ENCODE assay signal across 4 worm cellular contexts in the genomic region with DNA sequence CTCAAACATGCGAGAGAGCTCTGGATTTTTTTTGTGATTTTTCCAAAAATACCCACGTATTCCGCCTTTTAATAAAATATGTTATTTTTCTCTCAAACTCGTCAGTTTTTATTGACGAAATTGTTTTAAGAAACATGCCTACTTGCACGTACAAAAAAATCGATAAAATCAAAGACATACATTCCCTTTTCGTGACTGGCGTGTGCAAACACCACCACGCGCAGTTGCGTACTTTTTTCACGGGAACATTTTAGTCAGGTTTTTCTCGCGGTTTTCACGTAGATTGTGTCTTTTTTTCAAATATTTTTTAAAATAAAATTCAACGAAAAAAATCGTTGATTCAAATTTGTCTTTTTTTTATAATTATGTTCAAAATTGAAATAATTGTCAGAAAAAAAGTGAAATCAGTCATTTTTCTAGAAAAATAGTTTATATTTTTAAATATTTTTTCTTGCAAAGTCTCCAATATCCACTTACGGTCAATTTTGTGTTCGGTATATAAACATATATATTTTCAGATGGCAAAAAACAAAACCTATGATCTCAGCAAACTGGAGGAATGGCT.
TF ChIP-seq lines count a peak whose summit lies in the region.

A gene (plus strand): TSS at position 515 of the 565 bp plus-strand sequence.

TF ChIP-seq in whole organism, L2 larva, 48 proteins besides CTCF, POLR2A, EP300 and RAD21:
- TF ChIP-seq nhr-23 (tag; optimal IDR thresholded peaks at IDR 0.05; lab: Kevin White, UChicago) (no peak), elt-1 (tag; optimal IDR thresholded peaks at IDR 0.05; lab: Kevin White, UChicago) (no peak), gmeb-1 (tag; optimal IDR thresholded peaks at IDR 0.05; lab: Kevin White, UChicago) (peak; percentile 24), egl-27 (tag; optimal IDR thresholded peaks at IDR 0.05; lab: Kevin White, UChicago) (no peak), crh-2 (tag; optimal IDR thresholded peaks at IDR 0.05; lab: Kevin White, UChicago) (peak; percentile 26), lsy-2 (tag; optimal IDR thresholded peaks at IDR 0.05; lab: Kevin White, UChicago) (peak in 1 of 2 experiments; percentile 48), C34F6.9 (tag; optimal IDR thresholded peaks at IDR 0.05; lab: Kevin White, UChicago) (peak; percentile 54), peb-1 (tag; optimal IDR thresholded peaks at IDR 0.05; lab: Kevin White, UChicago) (no peak), ama-1 (optimal IDR thresholded peaks at IDR 0.05; lab: Kevin White, UChicago) (no peak), nhr-77 (tag; optimal IDR thresholded peaks at IDR 0.05; lab: Kevin White, UChicago) (no peak), lin-13 (GFP tag; optimal IDR thresholded peaks at IDR 0.05; lab: Kevin White, UChicago) (peak; percentile 8), nhr-25 (tag; optimal IDR thresholded peaks at IDR 0.05; lab: Kevin White, UChicago) (peak; percentile 18), unc-55 (GFP tag; optimal IDR thresholded peaks at IDR 0.05; lab: Kevin White, UChicago) (peak; percentile 43), fos-1 (tag; optimal IDR thresholded peaks at IDR 0.05; lab: Kevin White, UChicago) (peak; percentile 40), snpc-4 (tag; optimal IDR thresholded peaks at IDR 0.05; lab: Kevin White, UChicago) (no peak), F13H6.1 (tag; optimal IDR thresholded peaks at IDR 0.05; lab: Kevin White, UChicago) (peak; percentile 8), blmp-1 (tag; optimal IDR thresholded peaks at IDR 0.05; lab: Kevin White, UChicago; ENCODE audit: insufficient read depth) (no peak), nhr-129 (tag; optimal IDR thresholded peaks at IDR 0.05; lab: Kevin White, UChicago) (peak; percentile 32)
TF ChIP-seq in whole organism, L2 larva: peak in this region for 10.

TF ChIP-seq in whole organism, L4 larva, 104 proteins besides CTCF, POLR2A, EP300 and RAD21 (continues in another document):
- TF ChIP-seq F44E2.7 (GFP tag; IDR thresholded peaks at IDR 0.05; lab: Robert Waterston, UW), result no peak
- no peak for TF ChIP-seq unc-39 (tag; optimal IDR thresholded peaks at IDR 0.05; lab: Kevin White, UChicago)
- peak; percentile 46 for TF ChIP-seq mes-2 (tag; optimal IDR thresholded peaks at IDR 0.05; lab: Kevin White, UChicago; ENCODE audit: poor library complexity, severe bottlenecking)
- no peak for TF ChIP-seq ztf-7 (tag; optimal IDR thresholded peaks at IDR 0.05; lab: Kevin White, UChicago)
- TF ChIP-seq tag-97 (GFP tag; IDR thresholded peaks at IDR 0.05; lab: Robert Waterston, UW), result no peak
- TF ChIP-seq nhr-11 (tag; optimal IDR thresholded peaks at IDR 0.05; lab: Kevin White, UChicago), result no peak
- TF ChIP-seq mdl-1 (tag; optimal IDR thresholded peaks at IDR 0.05; lab: Kevin White, UChicago), result no peak
- TF ChIP-seq cey-2 (tag; optimal IDR thresholded peaks at IDR 0.05; lab: Kevin White, UChicago; ENCODE audit: borderline replicate concordance, insufficient read depth), result no peak
- no peak for TF ChIP-seq nhr-10 (tag; optimal IDR thresholded peaks at IDR 0.05; lab: Kevin White, UChicago)
- no peak for TF ChIP-seq daf-12 (tag; optimal IDR thresholded peaks at IDR 0.05; lab: Kevin White, UChicago)
- no peak for TF ChIP-seq mdt-29 (GFP tag; IDR thresholded peaks at IDR 0.05; lab: Robert Waterston, UW)
- TF ChIP-seq jun-1 (tag; optimal IDR thresholded peaks at IDR 0.05; lab: Kevin White, UChicago), result no peak
- TF ChIP-seq madf-5 (GFP tag; IDR thresholded peaks at IDR 0.05; lab: Robert Waterston, UW), result no peak
- no peak for TF ChIP-seq lin-29 (GFP tag; IDR thresholded peaks at IDR 0.05; lab: Robert Waterston, UW)
- TF ChIP-seq ceh-62 (tag; optimal IDR thresholded peaks at IDR 0.05; lab: Kevin White, UChicago), result no peak
- no peak for TF ChIP-seq lim-7 (GFP tag; IDR thresholded peaks at IDR 0.05; lab: Robert Waterston, UW)
- TF ChIP-seq dmd-6 (GFP tag; IDR thresholded peaks at IDR 0.05; lab: Robert Waterston, UW), result 0 out of 2 replicates have a peak, but pooled peaks have one; percentile 17
- TF ChIP-seq egl-27 (tag; optimal IDR thresholded peaks at IDR 0.05; lab: Kevin White, UChicago), result no peak
- TF ChIP-seq D1046.2 (GFP tag; IDR thresholded peaks at IDR 0.05; lab: Robert Waterston, UW), result no peak
- no peak for TF ChIP-seq nhr-111 (GFP tag; optimal IDR thresholded peaks at IDR 0.05; lab: Kevin White, UChicago)
- no peak for TF ChIP-seq mxl-2 (GFP tag; conservative IDR thresholded peaks at IDR 0.05; lab: Robert Waterston, UW)
- TF ChIP-seq skn-1 (tag; optimal IDR thresholded peaks at IDR 0.05; lab: Kevin White, UChicago), result no peak
- TF ChIP-seq fkh-10 (GFP tag; optimal IDR thresholded peaks at IDR 0.05; lab: Kevin White, UChicago), result no peak
- TF ChIP-seq pqm-1 (tag; optimal IDR thresholded peaks at IDR 0.05; lab: Kevin White, UChicago), result no peak

TF ChIP-seq in whole organism, late embryonic, 69 proteins besides CTCF, POLR2A, EP300 and RAD21:
- no peak for TF ChIP-seq pax-1 (tag; optimal IDR thresholded peaks at IDR 0.05; lab: Kevin White, UChicago)
- TF ChIP-seq ceh-48 (tag; optimal IDR thresholded peaks at IDR 0.05; lab: Kevin White, UChicago), result peak; percentile 88

TF ChIP-seq in whole organism, mixed stage, embryonic, 35 proteins besides CTCF, POLR2A, EP300 and RAD21:
- TF ChIP-seq ceh-83 (GFP tag; optimal IDR thresholded peaks at IDR 0.05; lab: Kevin White, UChicago) (peak; percentile 36), hlh-1 (tag; optimal IDR thresholded peaks at IDR 0.05; lab: Kevin White, UChicago) (no peak), unc-120 (tag; optimal IDR thresholded peaks at IDR 0.05; lab: Kevin White, UChicago; ENCODE audit: poor library complexity, severe bottlenecking) (peak; percentile 16), elt-3 (tag; optimal IDR thresholded peaks at IDR 0.05; lab: Kevin White, UChicago) (no peak), nhr-237 (tag; optimal IDR thresholded peaks at IDR 0.05; lab: Kevin White, UChicago) (peak; percentile 31), ham-2 (GFP tag; optimal IDR thresholded peaks at IDR 0.05; lab: Kevin White, UChicago) (no peak), sptf-1 (tag; optimal IDR thresholded peaks at IDR 0.05; lab: Kevin White, UChicago) (peak; percentile 33), mep-1 (tag; optimal IDR thresholded peaks at IDR 0.05; lab: Kevin White, UChicago) (peak; percentile 69), ceh-39 (tag; optimal IDR thresholded peaks at IDR 0.05; lab: Kevin White, UChicago) (peak; percentile 21)
